Fruit fly (Drosophila melanogaster) whole organism, embryonic: ENCODE data around the gene sunn.

Experiments
- Adf1 ChIP-seq: fragments of 200-800 bp; sonication (Bioruptor generic); IDR thresholded peaks from 2 replicates; pipeline ENCODE4 v1.3.6; 2022; ENCODE audit warnings: missing biosample characterization, missing genetic modification characterization
- Bdp1 ChIP-seq: fragments of 200-800 bp; sonication (Bioruptor generic); optimal IDR thresholded peaks from 3 replicates; lab custom pipeline; 2016; ENCODE audit warnings: missing biosample characterization, missing genetic modification characterization
- Blimp-1 ChIP-seq: fragments of 200-800 bp; sonication (Bioruptor generic); optimal IDR thresholded peaks from 3 replicates; lab custom pipeline; 2018; ENCODE audit warnings: missing biosample characterization, missing genetic modification characterization, mild to moderate bottlenecking, moderate library complexity, missing genetic modification reagents
- CG12071 ChIP-seq: fragments of 200-800 bp; sonication (Bioruptor generic); optimal IDR thresholded peaks from 3 replicates; lab custom pipeline; 2018; ENCODE audit warnings: missing biosample characterization, mild to moderate bottlenecking, missing genetic modification characterization
- CG12769 ChIP-seq: fragments of 200-800 bp; sonication (Bioruptor generic); optimal IDR thresholded peaks from 2 replicates; lab custom pipeline; 2019; ENCODE audit warnings: missing biosample characterization, mild to moderate bottlenecking, missing genetic modification characterization, moderate library complexity
- CG13287 ChIP-seq: fragments of 200-800 bp; sonication (Bioruptor generic); IDR thresholded peaks from 2 replicates; pipeline ENCODE4 v1.3.6; 2022; ENCODE audit warnings: missing biosample characterization, missing genetic modification characterization; ENCODE audit not compliant: partially characterized antibody
- CG13624 ChIP-seq: fragments of 200-800 bp; sonication (Bioruptor generic); optimal IDR thresholded peaks from 2 replicates; lab custom pipeline; 2016; ENCODE audit warnings: missing biosample characterization, missing genetic modification characterization
- CG14050 ChIP-seq: fragments of 200-800 bp; sonication (Bioruptor generic); IDR thresholded peaks from 3 replicates; pipeline ENCODE4 v1.3.6; 2022; ENCODE audit warnings: missing biosample characterization, missing genetic modification characterization
- CG14710 ChIP-seq: fragments of 200-800 bp; sonication (Bioruptor generic); optimal IDR thresholded peaks from 3 replicates; lab custom pipeline; 2019; ENCODE audit warnings: missing biosample characterization, mild to moderate bottlenecking, missing genetic modification characterization, moderate library complexity
- CG15514 ChIP-seq: fragments of 200-800 bp; sonication (Bioruptor generic); optimal IDR thresholded peaks from 3 replicates; lab custom pipeline; 2017; ENCODE audit warnings: missing biosample characterization, missing genetic modification characterization, mild to moderate bottlenecking, moderate library complexity, missing genetic modification reagents
- CG17802 ChIP-seq: fragments of 200-800 bp; sonication (Bioruptor generic); optimal IDR thresholded peaks from 2 replicates; lab custom pipeline; 2018; ENCODE audit warnings: missing biosample characterization, mild to moderate bottlenecking, missing genetic modification characterization, moderate library complexity
- CG17912 ChIP-seq: fragments of 200-800 bp; sonication (Bioruptor generic); optimal IDR thresholded peaks from 2 replicates; lab custom pipeline; 2018; ENCODE audit warnings: missing biosample characterization, mild to moderate bottlenecking, missing genetic modification characterization
- CG18599 ChIP-seq: fragments of 200-800 bp; sonication (Bioruptor generic); optimal IDR thresholded peaks from 3 replicates; lab custom pipeline; 2017; ENCODE audit warnings: missing biosample characterization, missing genetic modification characterization, mild to moderate bottlenecking, moderate library complexity, missing genetic modification reagents
- CG2875 ChIP-seq: fragments of 200-800 bp; sonication (Bioruptor generic); optimal IDR thresholded peaks from 2 replicates; lab custom pipeline; 2017; ENCODE audit warnings: missing biosample characterization, mild to moderate bottlenecking, missing genetic modification characterization, missing genetic modification reagents
- CG3995 ChIP-seq: fragments of 200-800 bp; sonication (Bioruptor generic); optimal IDR thresholded peaks from 3 replicates; lab custom pipeline; 2016; ENCODE audit warnings: missing biosample characterization, missing genetic modification characterization
- CG4328 ChIP-seq: fragments of 200-800 bp; sonication (Bioruptor generic); optimal IDR thresholded peaks from 3 replicates; lab custom pipeline; 2017; ENCODE audit warnings: missing biosample characterization, missing genetic modification reagents, missing genetic modification characterization
- CG6175 ChIP-seq: fragments of 200-800 bp; sonication (Bioruptor generic); IDR thresholded peaks from 3 replicates; pipeline ENCODE4 v1.3.6; 2022; ENCODE audit warnings: missing biosample characterization, missing genetic modification characterization
- CG6765 ChIP-seq: fragments of 200-800 bp; sonication (Bioruptor generic); optimal IDR thresholded peaks from 3 replicates; lab custom pipeline; 2017; ENCODE audit warnings: missing biosample characterization, mild to moderate bottlenecking, missing genetic modification characterization
- CG8290 ChIP-seq, 3 experiments: fragments of 200-800 bp; sonication (Bioruptor generic); optimal IDR thresholded peaks; 2 replicates each; lab custom pipeline; 2016 to 2019; ENCODE audit warnings: missing biosample characterization in 3 of 3, missing genetic modification characterization in 3 of 3, mild to moderate bottlenecking in 2 of 3, moderate library complexity in 1 of 3
- CG8765 ChIP-seq: fragments of 200-800 bp; sonication (Bioruptor generic); IDR thresholded peaks from 2 replicates; pipeline ENCODE4 v1.3.6; 2022; ENCODE audit warnings: missing biosample characterization, missing genetic modification characterization
- CG9817 ChIP-seq: fragments of 200-800 bp; sonication (Bioruptor generic); optimal IDR thresholded peaks from 2 replicates; lab custom pipeline; 2018; ENCODE audit warnings: missing biosample characterization, mild to moderate bottlenecking, missing genetic modification characterization, moderate library complexity
- Chrac-16 ChIP-seq: fragments of 200-800 bp; sonication (Bioruptor generic); optimal IDR thresholded peaks from 3 replicates; lab custom pipeline; 2016; ENCODE audit warnings: missing biosample characterization, missing genetic modification characterization
- E2f1 ChIP-seq: fragments of 200-800 bp; sonication (Bioruptor generic); IDR thresholded peaks from 2 replicates; pipeline ENCODE4 v1.3.6; 2022; ENCODE audit warnings: missing biosample characterization, missing genetic modification characterization
- Elba2 ChIP-seq: fragments of 200-800 bp; sonication (Bioruptor generic); optimal IDR thresholded peaks from 3 replicates; lab custom pipeline; 2016; ENCODE audit warnings: missing biosample characterization, missing genetic modification characterization
- Fer1 ChIP-seq: fragments of 200-800 bp; sonication (Bioruptor generic); optimal IDR thresholded peaks from 2 replicates; lab custom pipeline; 2017; ENCODE audit warnings: missing biosample characterization, mild to moderate bottlenecking, missing genetic modification characterization
- HHEX ChIP-seq: fragments of 200-800 bp; sonication (Bioruptor generic); optimal IDR thresholded peaks from 3 replicates; lab custom pipeline; 2017; ENCODE audit warnings: missing biosample characterization, mild to moderate bottlenecking, missing genetic modification characterization, missing genetic modification reagents
- Hsf ChIP-seq: fragments of 200-800 bp; sonication (Bioruptor generic); optimal IDR thresholded peaks from 3 replicates; lab custom pipeline; 2016; ENCODE audit warnings: missing biosample characterization, missing genetic modification characterization
- TFAM ChIP-seq: fragments of 200-800 bp; sonication (Bioruptor generic); optimal IDR thresholded peaks from 2 replicates; lab custom pipeline; 2017; ENCODE audit warnings: missing biosample characterization, missing genetic modification characterization, inconsistent platforms
- Trl ChIP-seq, 3 experiments: fragments of >200 bp in 2 of 3; fragments of 200-800 bp in 1 of 3; sonication (Bioruptor generic) in 1 of 3; optimal IDR thresholded peaks; 2 replicates in 1 of 3; 3 replicates in 2 of 3; lab custom pipeline; 2016 to 2017; ENCODE audit warnings: missing biosample characterization in 1 of 3, missing genetic modification characterization in 1 of 3
- ac ChIP-seq: fragments of 200-800 bp; sonication (Bioruptor generic); optimal IDR thresholded peaks from 3 replicates; lab custom pipeline; 2017; ENCODE audit warnings: missing biosample characterization, mild to moderate bottlenecking, missing genetic modification characterization
- amos ChIP-seq: fragments of 200-800 bp; sonication (Bioruptor generic); IDR thresholded peaks from 2 replicates; pipeline ENCODE4 v1.3.6; 2022; ENCODE audit warnings: missing biosample characterization, missing genetic modification characterization; ENCODE audit not compliant: partially characterized antibody
- ato ChIP-seq: fragments of 200-800 bp; sonication (Bioruptor generic); IDR thresholded peaks from 2 replicates; pipeline ENCODE4 v1.3.6; 2022; ENCODE audit warnings: missing biosample characterization, missing genetic modification characterization; ENCODE audit not compliant: partially characterized antibody
- caup ChIP-seq: fragments of 200-800 bp; sonication (Bioruptor generic); optimal IDR thresholded peaks from 3 replicates; lab custom pipeline; 2017; ENCODE audit warnings: missing biosample characterization, mild to moderate bottlenecking, missing genetic modification characterization, moderate library complexity; ENCODE audit not compliant: severe bottlenecking
- crol ChIP-seq: fragments of 200-800 bp; sonication (Bioruptor generic); IDR thresholded peaks from 2 replicates; pipeline ENCODE4 v1.3.6; 2022; ENCODE audit warnings: missing biosample characterization, missing genetic modification characterization
- crp ChIP-seq, 2 experiments: fragments of 200-800 bp; sonication (Bioruptor generic); optimal IDR thresholded peaks; 2 replicates in 1 of 2; 3 replicates in 1 of 2; lab custom pipeline; 2017; ENCODE audit warnings: missing biosample characterization in 2 of 2, missing genetic modification characterization in 2 of 2, mild to moderate bottlenecking in 1 of 2, moderate library complexity in 1 of 2
- dati ChIP-seq: fragments of 200-800 bp; sonication (Bioruptor generic); IDR thresholded peaks from 2 replicates; pipeline ENCODE4 v1.3.6; 2022; ENCODE audit warnings: missing biosample characterization, missing genetic modification characterization
- fd102C ChIP-seq: fragments of 200-800 bp; sonication (Bioruptor generic); optimal IDR thresholded peaks from 2 replicates; lab custom pipeline; 2018; ENCODE audit warnings: missing biosample characterization, mild to moderate bottlenecking, missing genetic modification characterization, moderate library complexity
- ftz-f1 ChIP-seq: fragments of 200-800 bp; sonication (Bioruptor generic); optimal IDR thresholded peaks from 2 replicates; lab custom pipeline; 2016; ENCODE audit warnings: missing biosample characterization, missing genetic modification characterization
- jumu ChIP-seq: fragments of 200-800 bp; sonication (Bioruptor generic); optimal IDR thresholded peaks from 3 replicates; lab custom pipeline; 2016; ENCODE audit warnings: missing biosample characterization, missing genetic modification characterization
- kah ChIP-seq: fragments of 200-800 bp; sonication (Bioruptor generic); optimal IDR thresholded peaks from 2 replicates; lab custom pipeline; 2018; ENCODE audit warnings: missing biosample characterization, mild to moderate bottlenecking, missing genetic modification characterization
- lab ChIP-seq: fragments of 200-800 bp; sonication (Bioruptor generic); optimal IDR thresholded peaks from 3 replicates; lab custom pipeline; 2017; ENCODE audit warnings: missing biosample characterization, missing genetic modification characterization, mild to moderate bottlenecking, moderate library complexity, missing genetic modification reagents
- lilli ChIP-seq: fragments of 200-800 bp; sonication (Bioruptor generic); optimal IDR thresholded peaks from 3 replicates; lab custom pipeline; 2016; ENCODE audit warnings: missing biosample characterization, missing genetic modification characterization
- lmd ChIP-seq: fragments of 200-800 bp; sonication (Bioruptor generic); IDR thresholded peaks from 2 replicates; pipeline ENCODE4 v1.3.6; 2022; ENCODE audit warnings: missing biosample characterization, missing genetic modification characterization
- mirr ChIP-seq: fragments of 200-800 bp; sonication (Bioruptor generic); optimal IDR thresholded peaks from 3 replicates; lab custom pipeline; 2018; ENCODE audit warnings: missing biosample characterization, mild to moderate bottlenecking, missing genetic modification characterization
- run ChIP-seq: fragments of 200-800 bp; sonication (Bioruptor generic); optimal IDR thresholded peaks from 3 replicates; lab custom pipeline; 2018; ENCODE audit warnings: missing biosample characterization, mild to moderate bottlenecking, missing genetic modification characterization
- so ChIP-seq: fragments of 200-800 bp; sonication (Bioruptor generic); IDR thresholded peaks from 3 replicates; pipeline ENCODE4 v1.3.6; 2022; ENCODE audit warnings: missing biosample characterization, missing genetic modification characterization
- stc ChIP-seq: fragments of 200-800 bp; sonication (Bioruptor generic); IDR thresholded peaks from 2 replicates; pipeline ENCODE4 v1.3.6; 2022; ENCODE audit warnings: missing biosample characterization, missing genetic modification characterization
- sug ChIP-seq: fragments of 200-800 bp; optimal IDR thresholded peaks from 2 replicates; lab custom pipeline; 2019; ENCODE audit warnings: missing biosample characterization, mild to moderate bottlenecking, missing genetic modification characterization, moderate library complexity
- tin ChIP-seq: fragments of 200-800 bp; sonication (Bioruptor generic); optimal IDR thresholded peaks from 3 replicates; lab custom pipeline; 2016; ENCODE audit warnings: missing biosample characterization, missing genetic modification characterization

sunn gene

DNA sequence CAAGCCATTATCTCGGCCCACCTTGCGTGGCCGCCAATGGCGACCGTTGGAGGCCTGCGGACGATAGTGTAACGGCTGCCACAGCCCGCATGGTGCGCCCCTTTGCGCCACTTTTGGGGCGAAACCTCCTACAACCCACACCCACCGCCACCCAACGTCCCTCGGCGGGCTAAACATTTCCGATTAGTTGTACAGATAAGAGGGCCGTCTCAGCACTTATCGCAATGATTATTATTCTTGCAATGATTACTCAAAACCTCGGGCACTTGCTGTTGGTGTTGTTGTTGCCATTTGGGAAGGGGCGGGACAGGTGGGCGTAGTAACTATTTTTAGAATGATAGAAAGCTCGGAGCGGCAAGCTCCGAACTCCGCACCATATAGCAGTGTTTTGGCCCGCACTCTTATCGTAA is 44.5 kb downstream of the sunn start (continued):
- TF ChIP-seq CG8765 (GFP tag; lab: Robert Waterston, UW) (no peak), caup (GFP tag; lab: Kevin White, UChicago) (peak; percentile 57), lmd (GFP tag; lab: Robert Waterston, UW) (no peak), CG4328 (GFP tag; lab: Kevin White, UChicago) (no peak), CG13624 (GFP tag; lab: Kevin White, UChicago) (no peak), Fer1 (GFP tag; lab: Kevin White, UChicago) (peak; percentile 44), stc (GFP tag; lab: Robert Waterston, UW) (0 out of 2 replicates have a peak, but pooled peaks have one; percentile 12), so (GFP tag; lab: Robert Waterston, UW) (0 out of 3 replicates have a peak, but pooled peaks have one; percentile 30), mirr (peak; percentile 99), CG3995 (GFP tag; lab: Kevin White, UChicago) (no peak), fd102C (GFP tag; lab: Kevin White, UChicago) (no peak), Trl (optimal IDR thresholded peaks at IDR 0.05; lab: Kevin White, UChicago) (no peak), Trl (GFP tag; optimal IDR thresholded peaks at IDR 0.05; lab: Kevin White, UChicago) (no peak), tin (GFP tag; lab: Kevin White, UChicago) (no peak), Bdp1 (GFP tag; lab: Kevin White, UChicago) (peak; percentile 94), ac (GFP tag; lab: Kevin White, UChicago) (no peak), sug (peak; percentile 97), ato (GFP tag; lab: Robert Waterston, UW) (no peak), Elba2 (no peak), crp (GFP tag; optimal IDR thresholded peaks at IDR 0.05; lab: Kevin White, UChicago) (no peak), CG15514 (GFP tag; lab: Kevin White, UChicago) (no peak), CG6175 (GFP tag; lab: Robert Waterston, UW) (peak; percentile 97), CG8290 (GFP tag; optimal IDR thresholded peaks at IDR 0.05; lab: Kevin White, UChicago) (no peak), CG8290 (tag; optimal IDR thresholded peaks at IDR 0.05; lab: Kevin White, UChicago) (peak in 1 of 2 experiments; percentile 52), Blimp-1 (GFP tag; lab: Kevin White, UChicago) (no peak), crol (GFP tag; lab: Robert Waterston, UW) (peak; percentile 95), Chrac-16 (GFP tag; lab: Kevin White, UChicago) (no peak), E2f1 (GFP tag; lab: Robert Waterston, UW) (no peak), CG2875 (GFP tag; lab: Kevin White, UChicago) (no peak), CG12769 (tag; lab: Kevin White, UChicago) (peak; percentile 51), CG9817 (no peak), CG17802 (tag; lab: Kevin White, UChicago) (no peak), CG18599 (GFP tag; lab: Kevin White, UChicago) (peak; percentile 51), lilli (no peak), Hsf (no peak), dati (GFP tag; lab: Robert Waterston, UW) (no peak), CG14710 (tag; lab: Kevin White, UChicago) (no peak), lab (GFP tag; lab: Kevin White, UChicago) (peak; percentile 85), HHEX (no peak), CG14050 (GFP tag; lab: Robert Waterston, UW) (no peak), CG13287 (peak; percentile 16; the same call in 1 of the 2 replicates), CG6765 (GFP tag; lab: Kevin White, UChicago) (peak; percentile 26), Adf1 (GFP tag; lab: Robert Waterston, UW) (peak; percentile 44; the same call in 1 of the 2 replicates), CG12071 (GFP tag; lab: Kevin White, UChicago) (peak; percentile 48), CG17912 (peak; percentile 12), jumu (GFP tag; lab: Kevin White, UChicago) (no peak), kah (GFP tag; lab: Kevin White, UChicago) (peak; percentile 9), run (tag; lab: Kevin White, UChicago) (no peak), amos (GFP tag; lab: Robert Waterston, UW) (0 out of 2 replicates have a peak, but pooled peaks have one; percentile 6), ftz-f1 (GFP tag; lab: Kevin White, UChicago) (peak; percentile 73), TFAM (GFP tag; lab: Kevin White, UChicago) (no peak)
